Worm (Caenorhabditis elegans): Measurements from ENCODE around the gene cdl-1.

The cdl-1 gene

ce11 chrII:10834717-10835116, 49.5 kb downstream of the cdl-1 start:
- no peak for TF ChIP-seq flh-1 (GFP tag; optimal IDR thresholded peaks at IDR 0.05)
- no peak for TF ChIP-seq pha-4 (tag; optimal IDR thresholded peaks at IDR 0.05)
- no peak for TF ChIP-seq mab-5 (tag; optimal IDR thresholded peaks at IDR 0.05)
- no peak for TF ChIP-seq unc-62 (GFP tag; optimal IDR thresholded peaks at IDR 0.05)
- TF ChIP-seq nhr-76 (tag; optimal IDR thresholded peaks at IDR 0.05): no peak
